Worm (Caenorhabditis elegans): Measurements from ENCODE around the gene F35C11.4.

Gene F35C11.4

DNA sequence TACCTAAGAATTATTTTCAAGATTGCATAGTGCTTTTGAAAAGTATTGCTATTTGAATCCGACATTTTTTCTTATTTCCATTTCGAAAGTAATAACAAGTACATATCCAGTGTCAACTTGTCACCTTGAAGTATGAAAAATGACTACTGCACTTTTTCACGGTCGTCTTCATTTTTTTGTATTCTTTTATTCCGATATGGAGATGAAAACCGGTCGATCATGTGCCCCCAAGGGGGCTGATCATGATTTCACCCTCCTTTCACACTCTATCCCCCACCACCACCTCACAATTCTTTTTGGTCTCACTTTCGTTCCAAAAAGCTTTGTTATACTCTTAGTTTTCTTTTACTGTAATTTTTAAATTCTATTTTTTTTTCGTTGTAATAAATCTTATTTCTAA lies 22.9 kb upstream of the F35C11.4 start:
- TF ChIP-seq sea-1 (GFP tag; conservative IDR thresholded peaks at IDR 0.05): no peak
- TF ChIP-seq pes-1 (GFP tag; IDR thresholded peaks at IDR 0.05): no peak
- no peak for TF ChIP-seq tra-4 (tag; optimal IDR thresholded peaks at IDR 0.05)
- TF ChIP-seq scrt-1 (GFP tag; IDR thresholded peaks at IDR 0.05): no peak

DNA sequence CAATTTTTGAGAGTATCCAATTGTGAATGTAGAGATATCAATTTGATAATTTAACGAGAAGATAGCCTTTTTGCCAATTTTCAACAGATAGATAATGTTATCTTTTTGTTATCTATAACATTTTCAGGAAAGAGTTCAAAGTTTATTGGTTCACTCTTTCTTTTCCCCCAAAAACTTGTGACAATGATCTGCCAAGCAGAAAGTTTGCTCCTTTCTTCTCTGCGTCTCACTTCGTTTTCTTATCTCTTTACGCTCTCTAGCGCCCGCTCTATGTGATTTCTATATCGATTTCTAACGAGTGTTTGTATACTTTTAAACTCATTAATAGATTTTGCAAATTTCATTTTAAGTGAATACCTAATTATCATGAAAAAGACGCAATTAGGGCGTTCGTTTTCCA lies 22.3 kb upstream of the F35C11.4 start:
- no peak for TF ChIP-seq hmbx-1 (tag; optimal IDR thresholded peaks at IDR 0.05)
- no peak for TF ChIP-seq sea-1 (GFP tag; conservative IDR thresholded peaks at IDR 0.05)
- TF ChIP-seq ama-1 (optimal IDR thresholded peaks at IDR 0.05): no peak
- TF ChIP-seq scrt-1 (GFP tag; IDR thresholded peaks at IDR 0.05): no peak
- TF ChIP-seq ceh-13 (GFP tag; optimal IDR thresholded peaks at IDR 0.05): no peak
- no peak for TF ChIP-seq F13C5.2 (tag; optimal IDR thresholded peaks at IDR 0.05)
- no peak for TF ChIP-seq ets-7 (tag; optimal IDR thresholded peaks at IDR 0.05)
- TF ChIP-seq tbx-11 (GFP tag; IDR thresholded peaks at IDR 0.05): no peak
- TF ChIP-seq tbx-37 (GFP tag; conservative IDR thresholded peaks at IDR 0.05): no peak
- TF ChIP-seq pes-1 (GFP tag; IDR thresholded peaks at IDR 0.05): no peak
- TF ChIP-seq ceh-36 (tag; optimal IDR thresholded peaks at IDR 0.05): no peak
- no peak for TF ChIP-seq tra-4 (tag; optimal IDR thresholded peaks at IDR 0.05)
- no peak for TF ChIP-seq hnd-1 (tag; optimal IDR thresholded peaks at IDR 0.05)
- TF ChIP-seq hmg-4 (GFP tag; optimal IDR thresholded peaks at IDR 0.05): no peak
- TF ChIP-seq aly-1 (tag; optimal IDR thresholded peaks at IDR 0.05): no peak

DNA sequence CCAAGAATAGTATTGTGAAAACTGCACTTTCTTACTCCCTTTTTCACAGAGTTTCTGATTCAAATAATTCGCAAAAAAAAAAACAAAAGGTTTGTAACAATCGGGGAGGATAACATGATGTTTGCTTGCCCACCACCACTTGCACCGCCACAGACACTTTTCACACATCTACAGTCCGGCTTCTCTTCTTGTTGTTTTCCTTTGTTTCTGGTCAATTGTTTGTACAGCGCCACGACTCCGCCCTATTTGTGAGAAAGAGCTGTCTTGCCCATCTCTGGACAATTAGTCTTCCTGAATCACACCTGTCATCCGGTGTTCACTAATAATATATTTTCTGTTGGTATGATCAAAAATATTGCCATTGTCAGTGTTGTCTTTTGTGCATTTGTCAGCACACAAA lies 17.8 kb upstream of the F35C11.4 start, which contains the start of gene M110.9:
Gene M110.9, plus strand, starts transcription at position 301 of the 400 bp plus-strand sequence.
- TF ChIP-seq F13C5.2 (tag; optimal IDR thresholded peaks at IDR 0.05) (no peak), B0310.2 (tag; optimal IDR thresholded peaks at IDR 0.05) (no peak)

DNA sequence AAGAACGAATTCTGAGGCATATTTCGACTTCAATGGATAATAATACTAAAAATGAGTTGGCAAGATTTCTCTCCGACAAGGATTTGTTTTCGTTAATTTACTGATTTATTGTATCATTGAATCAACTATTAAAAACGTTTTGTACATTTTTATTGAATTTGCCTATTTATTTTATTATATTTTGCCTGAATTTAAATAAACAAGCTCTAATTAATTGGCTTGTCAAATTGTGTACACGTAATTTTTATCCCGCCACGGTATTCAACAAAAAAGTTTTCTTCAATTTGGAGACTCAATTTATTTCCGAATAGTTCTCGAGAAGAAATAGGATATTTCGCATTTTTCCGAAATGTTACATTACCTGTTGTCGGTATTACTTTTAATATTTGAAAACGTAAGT lies 16.3 kb upstream of the F35C11.4 start, which contains the start of gene M110.7:
Gene M110.7, plus strand, starts transcription at position 301 of the 400 bp plus-strand sequence.
- TF ChIP-seq ama-1 (optimal IDR thresholded peaks at IDR 0.05) (no peak), hmg-4 (GFP tag; optimal IDR thresholded peaks at IDR 0.05) (no peak), pes-1 (GFP tag; IDR thresholded peaks at IDR 0.05) (no peak), hmbx-1 (tag; optimal IDR thresholded peaks at IDR 0.05) (no peak), scrt-1 (GFP tag; IDR thresholded peaks at IDR 0.05) (no peak), B0310.2 (tag; optimal IDR thresholded peaks at IDR 0.05) (no peak), ceh-36 (tag; optimal IDR thresholded peaks at IDR 0.05) (no peak), flt-1 (GFP tag; IDR thresholded peaks at IDR 0.05) (no peak), ets-7 (tag; optimal IDR thresholded peaks at IDR 0.05) (no peak), tbx-37 (GFP tag; conservative IDR thresholded peaks at IDR 0.05) (no peak), hnd-1 (tag; optimal IDR thresholded peaks at IDR 0.05) (no peak), F13C5.2 (tag; optimal IDR thresholded peaks at IDR 0.05) (no peak), sea-1 (GFP tag; conservative IDR thresholded peaks at IDR 0.05) (no peak), tra-4 (tag; optimal IDR thresholded peaks at IDR 0.05) (no peak), aly-1 (tag; optimal IDR thresholded peaks at IDR 0.05) (no peak), tbx-11 (GFP tag; IDR thresholded peaks at IDR 0.05) (no peak), ceh-13 (GFP tag; optimal IDR thresholded peaks at IDR 0.05) (no peak)

DNA sequence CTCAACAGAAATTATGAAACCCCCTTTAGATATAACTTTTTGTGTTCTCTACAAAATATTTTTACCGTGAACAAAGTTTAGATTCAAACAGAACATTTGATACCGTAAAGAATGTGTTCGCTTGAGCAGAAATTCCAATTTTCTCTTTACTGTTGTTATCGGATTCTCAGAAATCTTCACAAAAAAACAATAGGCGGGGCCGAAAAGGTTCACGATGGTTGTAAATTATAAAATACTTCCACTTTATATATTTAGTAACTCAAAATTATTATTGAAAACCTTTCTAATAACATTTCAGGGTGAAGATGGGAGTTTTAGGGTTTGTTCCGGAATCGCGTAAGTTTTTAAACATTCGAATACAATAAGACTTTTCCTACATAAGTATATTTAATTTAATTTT lies 10.6 kb upstream of the F35C11.4 start, which contains the start of gene nlp-5:
Gene nlp-5, plus strand, starts transcription at position 301 of the 400 bp plus-strand sequence.
- TF ChIP-seq scrt-1 (GFP tag; IDR thresholded peaks at IDR 0.05) (no peak), ceh-13 (GFP tag; optimal IDR thresholded peaks at IDR 0.05) (no peak), ceh-36 (tag; optimal IDR thresholded peaks at IDR 0.05) (no peak), pes-1 (GFP tag; IDR thresholded peaks at IDR 0.05) (no peak), ets-7 (tag; optimal IDR thresholded peaks at IDR 0.05) (no peak), flt-1 (GFP tag; IDR thresholded peaks at IDR 0.05) (no peak), hnd-1 (tag; optimal IDR thresholded peaks at IDR 0.05) (no peak), B0310.2 (tag; optimal IDR thresholded peaks at IDR 0.05) (no peak), aly-1 (tag; optimal IDR thresholded peaks at IDR 0.05) (no peak), ama-1 (optimal IDR thresholded peaks at IDR 0.05) (no peak), hmg-4 (GFP tag; optimal IDR thresholded peaks at IDR 0.05) (no peak), tbx-37 (GFP tag; conservative IDR thresholded peaks at IDR 0.05) (no peak), hmbx-1 (tag; optimal IDR thresholded peaks at IDR 0.05) (no peak), sea-1 (GFP tag; conservative IDR thresholded peaks at IDR 0.05) (no peak), tra-4 (tag; optimal IDR thresholded peaks at IDR 0.05) (no peak)

DNA sequence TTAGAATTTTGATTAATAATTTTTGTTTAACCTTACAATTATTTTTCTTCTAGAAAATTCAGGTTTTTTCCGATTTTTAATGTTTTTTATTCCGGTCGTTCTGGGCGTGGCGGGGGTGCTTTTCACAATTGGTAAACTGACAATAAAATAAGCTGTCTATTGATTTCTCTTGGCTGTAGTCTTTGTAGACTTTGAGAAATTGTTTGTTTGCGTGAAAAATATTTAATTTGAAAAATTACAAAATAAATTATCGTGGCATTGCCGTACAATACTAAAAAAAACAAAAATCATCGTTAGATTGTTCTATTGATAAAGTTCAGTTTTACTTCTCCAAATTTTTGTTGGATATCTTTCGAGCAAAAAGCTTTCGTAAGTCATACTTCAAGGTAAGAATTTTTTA lies 2.3 kb upstream of the F35C11.4 start, which contains the start of gene F35C11.3:
Gene F35C11.3, plus strand, starts transcription at position 301 of the 400 bp plus-strand sequence.
- no peak for TF ChIP-seq scrt-1 (GFP tag; IDR thresholded peaks at IDR 0.05)
- no peak for TF ChIP-seq tbx-37 (GFP tag; conservative IDR thresholded peaks at IDR 0.05)
- TF ChIP-seq tbx-11 (GFP tag; IDR thresholded peaks at IDR 0.05): no peak

DNA sequence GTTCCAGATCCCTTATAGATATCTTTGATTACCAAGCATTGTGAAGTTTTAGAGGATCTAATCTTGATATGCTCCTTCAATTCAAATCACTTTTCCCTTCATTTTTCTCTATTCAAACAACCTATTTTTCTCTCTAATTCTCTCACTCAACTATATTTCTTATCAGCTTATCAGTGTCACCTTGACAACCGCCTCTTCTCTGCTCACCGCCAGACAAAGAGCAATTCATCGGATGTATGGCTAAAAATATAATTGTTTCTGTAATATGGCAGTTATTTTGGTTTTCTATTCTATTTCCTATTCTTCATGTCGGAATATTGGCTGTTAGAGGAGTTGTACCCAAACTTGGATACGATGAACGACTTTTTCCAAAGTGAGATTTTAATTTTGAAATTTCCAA lies 906 bp downstream of the F35C11.4 start:
- TF ChIP-seq B0310.2 (tag; optimal IDR thresholded peaks at IDR 0.05) (no peak), flt-1 (GFP tag; IDR thresholded peaks at IDR 0.05) (no peak), scrt-1 (GFP tag; IDR thresholded peaks at IDR 0.05) (no peak), sea-1 (GFP tag; conservative IDR thresholded peaks at IDR 0.05) (no peak), hmg-4 (GFP tag; optimal IDR thresholded peaks at IDR 0.05) (no peak), tbx-11 (GFP tag; IDR thresholded peaks at IDR 0.05) (no peak), hnd-1 (tag; optimal IDR thresholded peaks at IDR 0.05) (no peak), tra-4 (tag; optimal IDR thresholded peaks at IDR 0.05) (no peak), F13C5.2 (tag; optimal IDR thresholded peaks at IDR 0.05) (no peak)

DNA sequence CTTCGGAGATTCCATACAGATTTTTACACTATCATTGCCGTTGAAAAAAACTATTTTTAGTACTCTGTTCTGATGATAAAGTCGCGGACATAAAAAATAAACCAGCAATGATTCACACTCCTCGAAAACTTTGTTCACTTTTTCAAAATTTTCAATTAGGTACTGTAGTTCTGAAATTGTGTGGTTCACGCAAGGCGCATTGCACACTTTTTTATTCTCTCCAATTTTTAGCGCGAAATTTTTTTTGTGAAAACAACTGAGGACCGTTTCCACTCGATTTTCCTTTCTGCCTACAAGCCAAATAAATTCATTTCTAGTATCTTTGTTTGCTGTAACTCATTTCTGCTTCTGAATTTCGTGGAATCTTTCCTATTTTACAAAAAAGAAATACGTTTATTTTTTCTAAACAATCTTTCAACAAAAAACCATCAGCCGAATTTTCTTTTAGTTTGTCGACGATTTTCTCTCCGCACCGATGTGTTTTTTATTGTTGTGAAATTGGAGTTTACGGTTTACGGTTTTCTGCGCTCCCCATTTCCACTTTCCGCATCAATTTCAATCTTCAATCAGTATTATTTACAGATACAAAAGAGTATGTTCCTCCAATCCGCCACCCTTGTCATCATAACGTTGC lies 4.5 kb downstream of the F35C11.4 start, which contains the start of gene F35C11.5:
Gene F35C11.5, plus strand, starts transcription at position 584 of the 634 bp plus-strand sequence.
- no peak for TF ChIP-seq aly-1 (tag; optimal IDR thresholded peaks at IDR 0.05)
- TF ChIP-seq flt-1 (GFP tag; IDR thresholded peaks at IDR 0.05): no peak
- TF ChIP-seq pes-1 (GFP tag; IDR thresholded peaks at IDR 0.05): no peak
- no peak for TF ChIP-seq F13C5.2 (tag; optimal IDR thresholded peaks at IDR 0.05)
- no peak for TF ChIP-seq scrt-1 (GFP tag; IDR thresholded peaks at IDR 0.05)
- no peak for TF ChIP-seq tbx-37 (GFP tag; conservative IDR thresholded peaks at IDR 0.05)
- TF ChIP-seq hmbx-1 (tag; optimal IDR thresholded peaks at IDR 0.05): no peak
- TF ChIP-seq hnd-1 (tag; optimal IDR thresholded peaks at IDR 0.05): no peak
- no peak for TF ChIP-seq sea-1 (GFP tag; conservative IDR thresholded peaks at IDR 0.05)
- TF ChIP-seq ets-7 (tag; optimal IDR thresholded peaks at IDR 0.05): no peak
- TF ChIP-seq B0310.2 (tag; optimal IDR thresholded peaks at IDR 0.05): no peak
- no peak for TF ChIP-seq ama-1 (optimal IDR thresholded peaks at IDR 0.05)
- TF ChIP-seq tbx-11 (GFP tag; IDR thresholded peaks at IDR 0.05): no peak
- TF ChIP-seq ceh-13 (GFP tag; optimal IDR thresholded peaks at IDR 0.05): no peak
- TF ChIP-seq ceh-36 (tag; optimal IDR thresholded peaks at IDR 0.05): no peak
- TF ChIP-seq tra-4 (tag; optimal IDR thresholded peaks at IDR 0.05): no peak
- no peak for TF ChIP-seq hmg-4 (GFP tag; optimal IDR thresholded peaks at IDR 0.05)

All from whole organism, early embryonic.